Fruit fly (Drosophila melanogaster): Measurements from ENCODE around the gene CG13041.

dm6 chr3L:16347914-16348313 lies 28.6 kb upstream of the CG13041 start, which contains the start of gene mRpS34:
- TF ChIP-seq N (GFP tag; optimal IDR thresholded peaks at IDR 0.05) (no peak), OdsH (GFP tag; optimal IDR thresholded peaks at IDR 0.05) (no peak), brk (GFP tag; optimal IDR thresholded peaks at IDR 0.05) (no peak), CG32264 (GFP tag; optimal IDR thresholded peaks at IDR 0.05) (no peak), sv (GFP tag; optimal IDR thresholded peaks at IDR 0.05) (no peak), GATAd (GFP tag; optimal IDR thresholded peaks at IDR 0.05) (no peak), Dfd (GFP tag; optimal IDR thresholded peaks at IDR 0.05) (no peak)

Data from whole organism, wandering third instar larva.